Worm (Caenorhabditis elegans): ENCODE results near the gene snu-66.
A peak's percentile ranks its signal among the peaks of the same experiment; 100 is the strongest.

Gene snu-66

ce11 chrV:7575563-7575962 is at the start of gene snu-66, which contains the start of gene ints-9:
snu-66 (minus strand) TSS chrV:7575670.
ints-9 (plus strand) TSS chrV:7575802.
- TF ChIP-seq nhr-25 (tag; optimal IDR thresholded peaks at IDR 0.05) = peak; percentile 38
- TF ChIP-seq ama-1 (optimal IDR thresholded peaks at IDR 0.05) = no peak
- no peak for TF ChIP-seq nhr-76 (tag; optimal IDR thresholded peaks at IDR 0.05)
- no peak for TF ChIP-seq mdl-1 (tag; optimal IDR thresholded peaks at IDR 0.05)
- TF ChIP-seq ceh-16 (tag; optimal IDR thresholded peaks at IDR 0.05) = no peak
- TF ChIP-seq elt-2 (tag; optimal IDR thresholded peaks at IDR 0.05) = peak; percentile 7
- TF ChIP-seq jun-1 (tag; optimal IDR thresholded peaks at IDR 0.05) = peak; percentile 14
- TF ChIP-seq zag-1 (tag; optimal IDR thresholded peaks at IDR 0.05) = no peak
- TF ChIP-seq unc-39 (tag; optimal IDR thresholded peaks at IDR 0.05) = no peak
- no peak for TF ChIP-seq daf-12 (tag; optimal IDR thresholded peaks at IDR 0.05)
- TF ChIP-seq R02D3.7 (tag; optimal IDR thresholded peaks at IDR 0.05) = peak; percentile 11
- no peak for TF ChIP-seq fkh-10 (GFP tag; optimal IDR thresholded peaks at IDR 0.05)
- peak; percentile 67 for TF ChIP-seq pha-4 (tag; optimal IDR thresholded peaks at IDR 0.05)
- no peak for TF ChIP-seq egl-5 (tag; optimal IDR thresholded peaks at IDR 0.05)
- TF ChIP-seq ztf-4 (tag; optimal IDR thresholded peaks at IDR 0.05) = no peak
- TF ChIP-seq eor-1 (tag; optimal IDR thresholded peaks at IDR 0.05) = no peak
- no peak for TF ChIP-seq elt-3 (tag; optimal IDR thresholded peaks at IDR 0.05)
- peak; percentile 7 for TF ChIP-seq tbx-2 (tag; optimal IDR thresholded peaks at IDR 0.05)
- no peak for TF ChIP-seq nhr-237 (tag; optimal IDR thresholded peaks at IDR 0.05)
- TF ChIP-seq lin-15B (tag; optimal IDR thresholded peaks at IDR 0.05) = peak; percentile 77
- TF ChIP-seq nhr-77 (tag; optimal IDR thresholded peaks at IDR 0.05) = no peak
- peak; percentile 76 for TF ChIP-seq nhr-23 (tag; optimal IDR thresholded peaks at IDR 0.05)
- TF ChIP-seq fos-1 (tag; optimal IDR thresholded peaks at IDR 0.05) = no peak
- no peak for TF ChIP-seq ztf-11 (tag; optimal IDR thresholded peaks at IDR 0.05)
- peak; percentile 18 for TF ChIP-seq hmg-11 (tag; optimal IDR thresholded peaks at IDR 0.05)
- peak; percentile 83 for TF ChIP-seq snpc-4 (tag; optimal IDR thresholded peaks at IDR 0.05)
- TF ChIP-seq sea-2 (GFP tag; optimal IDR thresholded peaks at IDR 0.05) = no peak
- TF ChIP-seq ceh-82 (tag; optimal IDR thresholded peaks at IDR 0.05) = no peak
- TF ChIP-seq nfya-1 (tag; optimal IDR thresholded peaks at IDR 0.05; ENCODE audit: insufficient read depth) = no peak

ce11 chrV:7624652-7625051 is 49.2 kb upstream of the snu-66 start, which contains the start of gene grsp-4:
grsp-4 (plus strand) TSS chrV:7624952.
- TF ChIP-seq lsy-12 (tag; optimal IDR thresholded peaks at IDR 0.05) (no peak), fos-1 (tag; optimal IDR thresholded peaks at IDR 0.05) (no peak)

DNA sequence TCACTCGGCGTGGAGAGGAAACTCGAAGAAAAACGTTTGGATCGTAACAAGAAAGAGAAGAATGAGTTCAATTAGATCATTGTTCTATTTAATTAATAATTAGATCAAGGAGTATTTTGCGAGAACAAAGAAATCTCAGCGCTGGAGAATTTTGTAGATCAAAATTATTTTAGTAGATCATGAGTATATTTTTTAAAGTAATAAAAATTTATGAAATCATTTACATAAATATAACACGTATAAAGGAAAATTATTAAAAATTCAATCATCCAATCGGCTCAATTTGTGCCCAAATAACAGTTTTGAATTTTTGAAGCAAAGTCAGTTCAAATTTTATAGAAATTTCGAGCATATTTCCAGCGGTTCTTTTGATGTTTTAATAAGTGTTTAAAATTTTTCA is 48.7 kb upstream of the snu-66 start, which contains the start of gene C50E3.13:
TSS of gene C50E3.13 (minus strand) at position 101 of the 400 bp plus-strand sequence.
- TF ChIP-seq jun-1 (tag; optimal IDR thresholded peaks at IDR 0.05) (no peak), fos-1 (tag; optimal IDR thresholded peaks at IDR 0.05) (no peak), lsy-12 (tag; optimal IDR thresholded peaks at IDR 0.05) (no peak), ztf-11 (tag; optimal IDR thresholded peaks at IDR 0.05) (no peak), ceh-82 (tag; optimal IDR thresholded peaks at IDR 0.05) (no peak), nhr-25 (tag; optimal IDR thresholded peaks at IDR 0.05) (no peak), unc-39 (tag; optimal IDR thresholded peaks at IDR 0.05) (no peak), sea-2 (GFP tag; optimal IDR thresholded peaks at IDR 0.05) (no peak), elt-3 (tag; optimal IDR thresholded peaks at IDR 0.05) (no peak), snpc-4 (tag; optimal IDR thresholded peaks at IDR 0.05) (no peak), pqm-1 (tag; optimal IDR thresholded peaks at IDR 0.05) (no peak), nhr-67 (tag; optimal IDR thresholded peaks at IDR 0.05) (no peak)

DNA sequence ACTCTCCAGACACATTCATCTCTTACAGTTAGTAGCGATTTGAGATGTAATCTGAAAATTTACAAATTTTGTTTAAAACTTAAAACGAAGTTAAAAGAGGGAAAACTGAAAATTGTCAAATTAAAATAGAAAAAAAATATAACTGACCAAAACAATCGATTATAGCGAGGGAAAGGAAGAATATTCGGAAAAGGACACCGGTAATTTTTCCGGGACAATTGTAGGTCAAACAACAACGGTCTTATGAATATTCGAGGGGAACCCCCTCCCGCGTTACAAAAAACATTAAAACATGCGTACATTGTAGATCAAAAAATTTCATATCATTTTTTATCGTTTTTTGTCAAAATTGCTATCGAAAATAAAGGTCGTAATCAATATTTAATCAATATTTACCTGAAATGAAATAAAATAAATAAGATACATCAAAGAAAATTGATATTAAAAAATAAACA is 46.6 kb upstream of the snu-66 start, which contains the start of gene C50E3.12:
TSS of gene C50E3.12 (minus strand) at position 51 of the 455 bp plus-strand sequence.
- TF ChIP-seq lin-15B (tag; optimal IDR thresholded peaks at IDR 0.05) = no peak
- TF ChIP-seq ceh-28 (tag; optimal IDR thresholded peaks at IDR 0.05) = no peak
- TF ChIP-seq skn-1 (tag; optimal IDR thresholded peaks at IDR 0.05) = no peak
- TF ChIP-seq R02D3.7 (tag; optimal IDR thresholded peaks at IDR 0.05) = no peak
- TF ChIP-seq nfya-1 (tag; optimal IDR thresholded peaks at IDR 0.05; ENCODE audit: insufficient read depth) = no peak
- no peak for TF ChIP-seq ceh-9 (tag; optimal IDR thresholded peaks at IDR 0.05)
- TF ChIP-seq nhr-43 (tag; optimal IDR thresholded peaks at IDR 0.05; ENCODE audit: poor library complexity, severe bottlenecking) = no peak
- TF ChIP-seq elt-2 (tag; optimal IDR thresholded peaks at IDR 0.05) = no peak
- no peak for TF ChIP-seq elt-1 (tag; optimal IDR thresholded peaks at IDR 0.05)
- TF ChIP-seq ceh-16 (tag; optimal IDR thresholded peaks at IDR 0.05) = no peak
- TF ChIP-seq jun-1 (tag; optimal IDR thresholded peaks at IDR 0.05) = no peak
- no peak for TF ChIP-seq ztf-4 (tag; optimal IDR thresholded peaks at IDR 0.05)
- no peak for TF ChIP-seq ama-1 (optimal IDR thresholded peaks at IDR 0.05)

Data from whole organism, L3 larva.